Fruit fly (Drosophila melanogaster): Measurements from ENCODE around the gene CG3106.

CG3106 gene

DNA sequence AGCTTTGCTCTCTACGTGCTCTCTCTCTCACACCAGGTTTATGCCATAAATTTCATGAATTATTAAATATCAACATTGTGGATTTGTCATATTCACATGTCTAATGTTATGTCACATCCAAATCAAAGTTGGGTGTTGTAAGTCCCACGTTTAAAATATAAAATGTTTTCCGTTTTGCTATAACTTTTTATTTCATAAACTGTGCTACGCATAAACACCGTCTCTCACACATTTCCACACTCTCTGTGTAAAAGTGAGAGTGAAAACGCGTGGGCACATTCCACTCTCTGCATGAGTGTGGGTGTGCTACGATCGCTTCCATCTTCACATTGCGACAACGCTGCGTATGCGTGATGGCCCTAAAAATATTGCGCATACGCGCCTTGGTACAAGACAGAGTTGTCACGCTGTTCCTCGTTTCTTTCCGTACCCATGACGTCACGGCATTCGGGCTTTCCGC lies 22.0 kb downstream of the CG3106 start (continued):
- peak; percentile 83 for TF ChIP-seq jing (GFP tag; optimal IDR thresholded peaks at IDR 0.05)
- TF ChIP-seq grau (tag; optimal IDR thresholded peaks at IDR 0.05): peak; percentile 97
- TF ChIP-seq inv (GFP tag; IDR thresholded peaks at IDR 0.05; ENCODE audit: partially characterized antibody): no peak
- peak; percentile 89 for TF ChIP-seq Aef1 (GFP tag; IDR thresholded peaks at IDR 0.05)
- peak; percentile 81 for TF ChIP-seq CG9215 (GFP tag; IDR thresholded peaks at IDR 0.05)
- TF ChIP-seq row (GFP tag; IDR thresholded peaks at IDR 0.05): peak; percentile 97
- peak; percentile 67 for TF ChIP-seq dimm (GFP tag; IDR thresholded peaks at IDR 0.05)
- TF ChIP-seq Oli (tag; optimal IDR thresholded peaks at IDR 0.05): peak; percentile 95
- TF ChIP-seq CG16863 (GFP tag; optimal IDR thresholded peaks at IDR 0.05): peak; percentile 90
- TF ChIP-seq CG17802 (tag; optimal IDR thresholded peaks at IDR 0.05): peak; percentile 80
- TF ChIP-seq ab (GFP tag; optimal IDR thresholded peaks at IDR 0.05): peak; percentile 71
- peak; percentile 88 for TF ChIP-seq CG1529 (GFP tag; optimal IDR thresholded peaks at IDR 0.05)
- peak; percentile 26; the same call in 1 of the 2 replicates for TF ChIP-seq CG13287 (GFP tag; IDR thresholded peaks at IDR 0.05; ENCODE audit: partially characterized antibody)
- peak; percentile 94 for TF ChIP-seq CG14441 (GFP tag; IDR thresholded peaks at IDR 0.05)
- no peak for TF ChIP-seq dan (GFP tag; IDR thresholded peaks at IDR 0.05)
- TF ChIP-seq B-H2 (GFP tag; optimal IDR thresholded peaks at IDR 0.05): peak; percentile 99
- TF ChIP-seq CG14014 (GFP tag; IDR thresholded peaks at IDR 0.05): peak; percentile 97
- TF ChIP-seq CG4617 (GFP tag; optimal IDR thresholded peaks at IDR 0.05; ENCODE audit: borderline replicate concordance): peak; percentile 77
- peak; percentile 80 for TF ChIP-seq Usf (GFP tag; optimal IDR thresholded peaks at IDR 0.05)
- TF ChIP-seq nom (GFP tag; optimal IDR thresholded peaks at IDR 0.05): peak; percentile 77
- TF ChIP-seq CG11085 (GFP tag; IDR thresholded peaks at IDR 0.05): peak; percentile 86; the same call in 1 of the 2 replicates
- TF ChIP-seq Lpt (GFP tag; optimal IDR thresholded peaks at IDR 0.05): no peak
- TF ChIP-seq grn (GFP tag; optimal IDR thresholded peaks at IDR 0.05): peak; percentile 45
- peak; percentile 98 for TF ChIP-seq CG17359 (tag; optimal IDR thresholded peaks at IDR 0.05)
- TF ChIP-seq CG2875 (GFP tag; optimal IDR thresholded peaks at IDR 0.05): peak; percentile 85
- TF ChIP-seq Side (GFP tag; optimal IDR thresholded peaks at IDR 0.05): peak; percentile 97
- peak; percentile 80 for TF ChIP-seq Ravus (GFP tag; IDR thresholded peaks at IDR 0.05)
- peak; percentile 59 to 96 for TF ChIP-seq bsh (GFP tag; optimal IDR thresholded peaks at IDR 0.05)
- TF ChIP-seq CG12744 (GFP tag; optimal IDR thresholded peaks at IDR 0.05): peak; percentile 97
- TF ChIP-seq pum (GFP tag; optimal IDR thresholded peaks at IDR 0.05): peak; percentile 89
- TF ChIP-seq Dll (GFP tag; IDR thresholded peaks at IDR 0.05; ENCODE audit: partially characterized antibody): 0 out of 4 replicates have a peak, but pooled peaks have one; percentile 20
- peak; percentile 96 for TF ChIP-seq run (tag; optimal IDR thresholded peaks at IDR 0.05)
- TF ChIP-seq CG9817 (tag; optimal IDR thresholded peaks at IDR 0.05): peak; percentile 97
- TF ChIP-seq Abd-B (GFP tag; optimal IDR thresholded peaks at IDR 0.05): peak; percentile 83
- TF ChIP-seq CG10147 (GFP tag; optimal IDR thresholded peaks at IDR 0.05): peak; percentile 99
- peak; percentile 86 for TF ChIP-seq ewg (GFP tag; optimal IDR thresholded peaks at IDR 0.05)
- peak; percentile 77 for TF ChIP-seq cato (GFP tag; optimal IDR thresholded peaks at IDR 0.05; ENCODE audit: borderline replicate concordance)
- TF ChIP-seq Chrac-16 (GFP tag; optimal IDR thresholded peaks at IDR 0.05): peak; percentile 86
- TF ChIP-seq lmd (GFP tag; IDR thresholded peaks at IDR 0.05): peak; percentile 94
- TF ChIP-seq insv (GFP tag; optimal IDR thresholded peaks at IDR 0.05): peak; percentile 33 to 82
- TF ChIP-seq CG8388 (GFP tag; optimal IDR thresholded peaks at IDR 0.05): peak; percentile 94
- peak; percentile 93 for TF ChIP-seq CG7786 (GFP tag; optimal IDR thresholded peaks at IDR 0.05)
- TF ChIP-seq CG6791 (GFP tag; IDR thresholded peaks at IDR 0.05; ENCODE audit: partially characterized antibody): no peak
- peak in 1 of 2 experiments; percentile 78 for TF ChIP-seq Hr78 (GFP tag; optimal IDR thresholded peaks at IDR 0.05)
- peak; percentile 95 for TF ChIP-seq CG13775 (GFP tag; optimal IDR thresholded peaks at IDR 0.05)
- peak; percentile 98 for TF ChIP-seq CG7372 (GFP tag; IDR thresholded peaks at IDR 0.05)
- TF ChIP-seq Mad (GFP tag; optimal IDR thresholded peaks at IDR 0.05): peak; percentile 88
- peak; percentile 81 for TF ChIP-seq Atf3 (GFP tag; optimal IDR thresholded peaks at IDR 0.05)
- TF ChIP-seq CG18011 (GFP tag; optimal IDR thresholded peaks at IDR 0.05): peak; percentile 89
